Worm (Caenorhabditis elegans) whole organism, young adult: ENCODE results near the gene nlp-56.

ENCODE experiments used
- hsf-1 ChIP-seq: fragments of 200-800 bp; sonication (Bioruptor generic); IDR thresholded peaks from 2 replicates; pipeline ENCODE4 v1.3.6; 2022; ENCODE audit warnings: missing genetic modification reagents, missing genetic modification characterization, missing compliant biosample characterization

Gene nlp-56

DNA sequence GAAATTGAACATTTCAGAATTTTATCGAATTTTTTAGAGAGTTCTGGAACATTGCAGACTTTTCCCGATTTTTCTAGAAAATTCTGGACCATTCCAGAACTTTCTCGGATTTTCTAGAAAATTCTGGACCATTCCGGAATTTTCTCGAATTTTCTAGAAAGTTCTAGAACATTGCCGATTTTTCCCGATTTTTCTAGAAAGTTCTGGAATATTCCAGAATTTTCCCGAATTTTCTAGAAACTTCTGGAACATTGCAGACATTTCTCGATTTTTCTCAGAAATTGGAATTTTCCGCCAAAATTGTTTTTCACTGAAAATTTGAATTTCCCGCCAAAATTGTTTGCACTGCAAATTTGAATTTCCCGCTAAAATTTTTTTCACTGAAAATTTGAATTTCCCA lies 44.4 kb downstream of the nlp-56 start:
- TF ChIP-seq hsf-1 (GFP tag; lab: Robert Waterston, UW) = peak; percentile 92
